Worm (Caenorhabditis elegans): Measurements from ENCODE around the gene emc-1.

Gene emc-1

DNA sequence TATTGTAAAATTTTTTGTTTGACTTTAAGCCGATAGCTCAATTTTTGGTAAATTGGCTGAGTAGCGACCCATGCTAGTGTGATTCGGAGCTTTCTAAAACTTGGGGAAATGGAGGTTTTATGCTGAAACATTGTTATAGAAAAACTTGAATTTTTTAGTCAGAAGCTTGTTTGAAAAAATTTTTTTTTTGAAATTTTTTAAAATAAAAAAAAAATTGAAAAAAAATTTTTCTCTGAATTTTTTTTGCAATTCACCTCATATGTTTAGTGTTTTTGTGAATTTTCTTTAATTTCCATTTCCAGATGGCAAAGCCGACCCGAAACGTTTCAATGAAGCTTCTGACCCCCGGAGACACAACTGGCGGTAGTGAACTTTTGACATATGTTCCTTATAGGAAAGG lies 28.9 kb upstream of the emc-1 start, which contains the start of gene Y51H7BR.4:
Y51H7BR.4 (plus strand) TSS at position 301 of the 400 bp plus-strand sequence.
- TF ChIP-seq C34F6.9 (tag; optimal IDR thresholded peaks at IDR 0.05) (no peak), alr-1 (tag; optimal IDR thresholded peaks at IDR 0.05) (no peak), mab-5 (tag; optimal IDR thresholded peaks at IDR 0.05) (no peak), sma-9 (GFP tag; optimal IDR thresholded peaks at IDR 0.05) (no peak), sma-9 (tag; optimal IDR thresholded peaks at IDR 0.05) (no peak), elt-1 (tag; optimal IDR thresholded peaks at IDR 0.05) (no peak), ceh-16 (tag; optimal IDR thresholded peaks at IDR 0.05) (no peak), mbf-1 (tag; optimal IDR thresholded peaks at IDR 0.05) (no peak), nhr-6 (tag; optimal IDR thresholded peaks at IDR 0.05) (no peak), unc-39 (tag; optimal IDR thresholded peaks at IDR 0.05) (no peak), snpc-4 (tag; optimal IDR thresholded peaks at IDR 0.05) (no peak), ztf-1 (GFP tag; conservative IDR thresholded peaks at IDR 0.05) (no peak), nhr-10 (tag; optimal IDR thresholded peaks at IDR 0.05) (no peak), egl-27 (tag; optimal IDR thresholded peaks at IDR 0.05) (no peak), R02D3.7 (tag; optimal IDR thresholded peaks at IDR 0.05) (no peak), mdl-1 (tag; optimal IDR thresholded peaks at IDR 0.05) (no peak), blmp-1 (tag; optimal IDR thresholded peaks at IDR 0.05; ENCODE audit: insufficient read depth) (no peak), nhr-25 (tag; optimal IDR thresholded peaks at IDR 0.05) (no peak), ceh-82 (tag; optimal IDR thresholded peaks at IDR 0.05) (no peak), lsy-2 (tag; optimal IDR thresholded peaks at IDR 0.05) (no peak)

DNA sequence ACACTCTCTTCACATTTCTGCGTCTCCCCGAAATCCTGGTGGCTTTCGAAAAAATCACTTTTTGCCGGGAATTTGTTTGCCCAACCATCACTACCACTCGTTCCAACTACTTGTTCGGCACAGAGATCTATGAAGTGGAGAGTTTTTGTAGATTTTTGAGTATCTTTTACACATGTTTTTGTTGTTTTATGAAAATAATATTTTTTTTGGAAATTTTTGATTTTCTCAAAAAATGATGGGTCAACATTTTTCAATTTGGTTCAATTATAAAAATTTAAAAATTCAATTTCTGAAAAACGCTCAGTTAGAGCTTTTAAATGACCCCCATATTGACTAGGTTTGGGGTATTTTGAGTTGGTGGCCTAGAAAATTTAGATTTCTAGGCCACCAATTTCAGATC lies 25.4 kb upstream of the emc-1 start, which contains the start of gene Y51H7BR.7:
Y51H7BR.7 (minus strand) TSS at position 101 of the 400 bp plus-strand sequence.
- TF ChIP-seq ztf-4 (tag; optimal IDR thresholded peaks at IDR 0.05) = no peak
- TF ChIP-seq ztf-1 (GFP tag; conservative IDR thresholded peaks at IDR 0.05) = no peak
- TF ChIP-seq nhr-129 (tag; optimal IDR thresholded peaks at IDR 0.05) = no peak
- no peak for TF ChIP-seq nhr-23 (tag; optimal IDR thresholded peaks at IDR 0.05)
- TF ChIP-seq lsy-2 (tag; optimal IDR thresholded peaks at IDR 0.05) = no peak
- no peak for TF ChIP-seq ceh-16 (tag; optimal IDR thresholded peaks at IDR 0.05)
- TF ChIP-seq lin-11 (tag; optimal IDR thresholded peaks at IDR 0.05) = no peak
- no peak for TF ChIP-seq ztf-11 (tag; optimal IDR thresholded peaks at IDR 0.05)
- TF ChIP-seq fos-1 (tag; optimal IDR thresholded peaks at IDR 0.05) = no peak
- TF ChIP-seq skn-1 (tag; optimal IDR thresholded peaks at IDR 0.05) = no peak
- no peak for TF ChIP-seq nhr-6 (tag; optimal IDR thresholded peaks at IDR 0.05)
- TF ChIP-seq C34F6.9 (tag; optimal IDR thresholded peaks at IDR 0.05) = no peak
- TF ChIP-seq unc-39 (tag; optimal IDR thresholded peaks at IDR 0.05) = no peak
- TF ChIP-seq unc-55 (GFP tag; optimal IDR thresholded peaks at IDR 0.05) = no peak
- TF ChIP-seq nhr-21 (tag; optimal IDR thresholded peaks at IDR 0.05) = no peak
- TF ChIP-seq snpc-4 (tag; optimal IDR thresholded peaks at IDR 0.05) = no peak
- no peak for TF ChIP-seq F13H6.1 (tag; optimal IDR thresholded peaks at IDR 0.05)
- no peak for TF ChIP-seq nhr-11 (tag; optimal IDR thresholded peaks at IDR 0.05)

DNA sequence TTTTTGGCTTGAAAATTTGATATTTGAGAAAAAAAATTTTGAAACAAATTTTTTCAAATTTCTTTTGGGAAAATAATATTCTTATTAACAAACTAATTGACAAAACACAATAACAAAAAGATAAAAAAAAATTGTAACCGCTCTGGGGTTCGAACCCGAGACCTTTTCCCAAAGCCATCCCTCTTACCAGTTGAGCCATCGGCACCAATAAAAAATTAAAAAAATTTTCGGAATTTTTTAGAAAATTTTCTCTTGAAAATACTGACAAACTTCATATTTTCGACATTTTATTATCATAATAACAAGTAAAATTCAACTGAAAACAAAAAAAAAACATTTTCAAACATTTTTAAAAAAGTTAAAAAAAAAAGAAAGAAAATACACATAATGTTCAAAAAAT lies 21.8 kb upstream of the emc-1 start:
- no peak for TF ChIP-seq gmeb-1 (tag; optimal IDR thresholded peaks at IDR 0.05)
- TF ChIP-seq nhr-129 (tag; optimal IDR thresholded peaks at IDR 0.05) = no peak

DNA sequence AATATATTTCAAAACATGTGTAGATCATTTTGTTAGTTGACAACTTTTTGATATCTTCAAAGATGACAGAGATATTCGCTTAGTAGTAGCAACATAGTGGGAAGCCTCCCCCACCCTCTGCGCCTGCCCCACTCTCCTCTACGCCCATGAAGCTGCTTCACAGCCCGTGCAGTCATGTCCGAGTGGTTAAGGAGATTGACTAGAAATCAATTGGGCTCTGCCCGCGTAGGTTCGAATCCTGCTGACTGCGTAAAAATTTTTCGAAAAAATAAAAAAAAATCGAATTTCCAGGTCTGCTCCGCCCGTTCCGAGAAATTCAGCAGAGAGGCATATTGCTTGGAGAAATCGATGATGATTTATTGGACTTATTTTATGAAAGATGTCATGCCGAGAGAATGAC lies 19.7 kb upstream of the emc-1 start:
- TF ChIP-seq fos-1 (tag; optimal IDR thresholded peaks at IDR 0.05) (peak; percentile 27), nhr-25 (tag; optimal IDR thresholded peaks at IDR 0.05) (no peak), ztf-1 (GFP tag; conservative IDR thresholded peaks at IDR 0.05) (no peak), lsy-2 (tag; optimal IDR thresholded peaks at IDR 0.05) (peak; percentile 18 to 41), nhr-77 (tag; optimal IDR thresholded peaks at IDR 0.05) (no peak), nhr-129 (tag; optimal IDR thresholded peaks at IDR 0.05) (peak; percentile 14), R02D3.7 (tag; optimal IDR thresholded peaks at IDR 0.05) (no peak), ama-1 (optimal IDR thresholded peaks at IDR 0.05) (no peak), lin-13 (GFP tag; optimal IDR thresholded peaks at IDR 0.05) (peak; percentile 40), egl-27 (tag; optimal IDR thresholded peaks at IDR 0.05) (no peak), aly-2 (tag; optimal IDR thresholded peaks at IDR 0.05) (no peak), F13H6.1 (tag; optimal IDR thresholded peaks at IDR 0.05) (peak; percentile 6), nhr-21 (tag; optimal IDR thresholded peaks at IDR 0.05) (no peak), sma-9 (GFP tag; optimal IDR thresholded peaks at IDR 0.05) (no peak), sma-9 (tag; optimal IDR thresholded peaks at IDR 0.05) (no peak), nhr-237 (tag; optimal IDR thresholded peaks at IDR 0.05) (no peak), nhr-23 (tag; optimal IDR thresholded peaks at IDR 0.05) (no peak), ceh-82 (tag; optimal IDR thresholded peaks at IDR 0.05) (no peak), peb-1 (tag; optimal IDR thresholded peaks at IDR 0.05) (no peak), dmd-4 (tag; optimal IDR thresholded peaks at IDR 0.05) (no peak), skn-1 (tag; optimal IDR thresholded peaks at IDR 0.05) (no peak), mbf-1 (tag; optimal IDR thresholded peaks at IDR 0.05) (no peak), crh-2 (tag; optimal IDR thresholded peaks at IDR 0.05) (no peak), ztf-4 (tag; optimal IDR thresholded peaks at IDR 0.05) (no peak), nhr-6 (tag; optimal IDR thresholded peaks at IDR 0.05) (no peak), alr-1 (tag; optimal IDR thresholded peaks at IDR 0.05) (no peak), elt-1 (tag; optimal IDR thresholded peaks at IDR 0.05) (no peak), gmeb-1 (tag; optimal IDR thresholded peaks at IDR 0.05) (peak; percentile 20), blmp-1 (tag; optimal IDR thresholded peaks at IDR 0.05; ENCODE audit: insufficient read depth) (no peak), unc-55 (GFP tag; optimal IDR thresholded peaks at IDR 0.05) (peak; percentile 41), snpc-4 (tag; optimal IDR thresholded peaks at IDR 0.05) (no peak), unc-39 (tag; optimal IDR thresholded peaks at IDR 0.05) (no peak), Y55F3AM.14 (GFP tag; optimal IDR thresholded peaks at IDR 0.05) (no peak), mdl-1 (tag; optimal IDR thresholded peaks at IDR 0.05) (no peak), nhr-12 (tag; optimal IDR thresholded peaks at IDR 0.05) (no peak), sem-4 (tag; optimal IDR thresholded peaks at IDR 0.05) (no peak), C34F6.9 (tag; optimal IDR thresholded peaks at IDR 0.05) (no peak), mab-5 (tag; optimal IDR thresholded peaks at IDR 0.05) (no peak), ceh-16 (tag; optimal IDR thresholded peaks at IDR 0.05) (no peak)
